Worm (Caenorhabditis elegans) whole organism, L2 larva: ENCODE data around the gene srw-101.
A peak's percentile ranks its signal among the peaks of the same experiment; 100 is the strongest.

Experiments used
- C34F6.9 ChIP-seq: fragments of 150-350 bp; optimal IDR thresholded peaks from 2 replicates; lab custom pipeline; 2014; ENCODE audit warnings: missing biosample characterization, missing genetic modification characterization
- F13H6.1 ChIP-seq: sonication (generic microtip); optimal IDR thresholded peaks from 2 replicates; lab custom pipeline; 2016; ENCODE audit warnings: missing genetic modification characterization, missing compliant biosample characterization
- R02D3.7 ChIP-seq: fragments of 150-350 bp; optimal IDR thresholded peaks from 2 replicates; lab custom pipeline; 2014; ENCODE audit warnings: missing biosample characterization, missing genetic modification characterization
- ZK546.5 ChIP-seq: sonication (generic microtip); optimal IDR thresholded peaks from 2 replicates; lab custom pipeline; 2017; ENCODE audit warnings: missing biosample characterization, missing genetic modification characterization
- alr-1 ChIP-seq: fragments of 150-350 bp; optimal IDR thresholded peaks from 2 replicates; lab custom pipeline; 2014; ENCODE audit warnings: missing biosample characterization, missing genetic modification characterization
- aly-2 ChIP-seq: fragments of 150-350 bp; optimal IDR thresholded peaks from 2 replicates; lab custom pipeline; 2014; ENCODE audit warnings: missing biosample characterization, missing genetic modification characterization
- blmp-1 ChIP-seq: sonication (generic microtip); optimal IDR thresholded peaks from 2 replicates; lab custom pipeline; 2017; ENCODE audit warnings: missing genetic modification characterization, mild to moderate bottlenecking, missing compliant biosample characterization, antibody characterized with exemption, moderate library complexity; ENCODE audit not compliant: insufficient read depth
- ceh-16 ChIP-seq: fragments of 150-350 bp; optimal IDR thresholded peaks from 2 replicates; lab custom pipeline; 2014; ENCODE audit warnings: missing biosample characterization, missing genetic modification characterization
- ceh-82 ChIP-seq: fragments of 150-350 bp; optimal IDR thresholded peaks from 2 replicates; lab custom pipeline; 2014; ENCODE audit warnings: missing biosample characterization, missing genetic modification characterization
- crh-2 ChIP-seq: sonication (generic microtip); optimal IDR thresholded peaks from 2 replicates; lab custom pipeline; 2017; ENCODE audit warnings: missing biosample characterization, missing genetic modification characterization
- dmd-4 ChIP-seq: sonication (generic microtip); optimal IDR thresholded peaks from 2 replicates; lab custom pipeline; 2017; ENCODE audit warnings: missing biosample characterization, missing genetic modification characterization
- egl-27 ChIP-seq: sonication (generic microtip); optimal IDR thresholded peaks from 3 replicates; lab custom pipeline; 2017; ENCODE audit warnings: missing biosample characterization, missing genetic modification reagents, missing genetic modification characterization
- elt-1 ChIP-seq: fragments of 150-350 bp; optimal IDR thresholded peaks from 2 replicates; lab custom pipeline; 2014; ENCODE audit warnings: missing biosample characterization, missing genetic modification characterization
- fos-1 ChIP-seq: fragments of 150-350 bp; optimal IDR thresholded peaks from 2 replicates; lab custom pipeline; 2014; ENCODE audit warnings: missing biosample characterization, missing genetic modification characterization
- gmeb-1 ChIP-seq: fragments of 150-350 bp; optimal IDR thresholded peaks from 2 replicates; lab custom pipeline; 2014; ENCODE audit warnings: missing biosample characterization, missing genetic modification characterization
- lin-11 ChIP-seq: fragments of 150-350 bp; sonication (generic microtip); optimal IDR thresholded peaks from 2 replicates; lab custom pipeline; 2014; ENCODE audit warnings: missing biosample characterization, missing genetic modification characterization, inconsistent platforms, mixed read lengths
- lin-39 ChIP-seq: fragments of 150-350 bp; optimal IDR thresholded peaks from 2 replicates; lab custom pipeline; 2014; ENCODE audit warnings: missing biosample characterization, missing genetic modification reagents, missing genetic modification characterization
- lsy-2 ChIP-seq, 2 experiments: fragments of 150-350 bp in 1 of 2; sonication (generic microtip) in 1 of 2; optimal IDR thresholded peaks; 2 replicates each; lab custom pipeline; 2014 to 2017; ENCODE audit warnings: missing biosample characterization in 2 of 2, missing genetic modification characterization in 2 of 2
- mab-5 ChIP-seq: fragments of 150-350 bp; optimal IDR thresholded peaks from 2 replicates; lab custom pipeline; 2014; ENCODE audit warnings: missing biosample characterization, missing genetic modification characterization
- mdl-1 ChIP-seq, 2 experiments: fragments of 150-350 bp in 1 of 2; sonication (generic microtip) in 1 of 2; optimal IDR thresholded peaks; 2 replicates each; lab custom pipeline; 2017; ENCODE audit warnings: missing biosample characterization in 2 of 2, missing genetic modification characterization in 2 of 2
- nhr-10 ChIP-seq: sonication (generic microtip); optimal IDR thresholded peaks from 2 replicates; lab custom pipeline; 2017; ENCODE audit warnings: missing biosample characterization, missing genetic modification characterization
- nhr-12 ChIP-seq: fragments of 150-350 bp; optimal IDR thresholded peaks from 2 replicates; lab custom pipeline; 2014; ENCODE audit warnings: missing biosample characterization, missing genetic modification characterization
- nhr-129 ChIP-seq: fragments of 150-350 bp; optimal IDR thresholded peaks from 2 replicates; lab custom pipeline; 2014; ENCODE audit warnings: missing biosample characterization, missing genetic modification characterization
- nhr-21 ChIP-seq: fragments of 150-350 bp; optimal IDR thresholded peaks from 2 replicates; lab custom pipeline; 2014; ENCODE audit warnings: missing biosample characterization, missing genetic modification characterization
- nhr-23 ChIP-seq: fragments of 150-350 bp; optimal IDR thresholded peaks from 2 replicates; lab custom pipeline; 2014; ENCODE audit warnings: missing biosample characterization, missing genetic modification reagents, missing genetic modification characterization
- nhr-237 ChIP-seq: fragments of 150-350 bp; optimal IDR thresholded peaks from 2 replicates; lab custom pipeline; 2014; ENCODE audit warnings: missing biosample characterization, missing genetic modification characterization
- nhr-25 ChIP-seq: fragments of 150-350 bp; sonication (generic microtip); optimal IDR thresholded peaks from 3 replicates; lab custom pipeline; 2014; ENCODE audit warnings: missing biosample characterization, missing genetic modification characterization
- nhr-6 ChIP-seq: fragments of 150-350 bp; optimal IDR thresholded peaks from 2 replicates; lab custom pipeline; 2014; ENCODE audit warnings: missing biosample characterization, missing genetic modification characterization
- peb-1 ChIP-seq: fragments of 150-350 bp; optimal IDR thresholded peaks from 2 replicates; lab custom pipeline; 2014; ENCODE audit warnings: missing biosample characterization, missing genetic modification characterization
- sem-4 ChIP-seq: fragments of 150-350 bp; optimal IDR thresholded peaks from 2 replicates; lab custom pipeline; 2014; ENCODE audit warnings: missing biosample characterization, missing genetic modification reagents, missing genetic modification characterization
- skn-1 ChIP-seq: sonication (generic microtip); optimal IDR thresholded peaks from 2 replicates; lab custom pipeline; 2017; ENCODE audit warnings: missing biosample characterization, missing genetic modification characterization
- sma-3 ChIP-seq: sonication (generic microtip); optimal IDR thresholded peaks from 2 replicates; lab custom pipeline; 2016; ENCODE audit warnings: missing genetic modification reagents, missing genetic modification characterization, missing compliant biosample characterization
- sma-9 ChIP-seq, 2 experiments: fragments of 150-350 bp in 1 of 2; sonication (generic microtip) in 1 of 2; optimal IDR thresholded peaks; 2 replicates each; lab custom pipeline; 2014 to 2016; ENCODE audit warnings: missing genetic modification characterization in 2 of 2, mild to moderate bottlenecking in 1 of 2, missing biosample characterization in 1 of 2, missing compliant biosample characterization in 1 of 2, missing genetic modification reagents in 1 of 2, moderate library complexity in 1 of 2
- snpc-4 ChIP-seq: fragments of 150-350 bp; optimal IDR thresholded peaks from 2 replicates; lab custom pipeline; 2014; ENCODE audit warnings: missing biosample characterization, missing genetic modification characterization
- unc-39 ChIP-seq: fragments of 150-350 bp; optimal IDR thresholded peaks from 2 replicates; lab custom pipeline; 2014; ENCODE audit warnings: missing biosample characterization, missing genetic modification characterization
- unc-62 ChIP-seq: fragments of 150-350 bp; optimal IDR thresholded peaks from 2 replicates; lab custom pipeline; 2014; ENCODE audit warnings: missing biosample characterization, missing genetic modification reagents, missing genetic modification characterization
- zag-1 ChIP-seq: fragments of 150-350 bp; optimal IDR thresholded peaks from 2 replicates; lab custom pipeline; 2014; ENCODE audit warnings: missing biosample characterization, missing genetic modification characterization
- ztf-1 ChIP-seq: fragments of 200-800 bp; sonication (Bioruptor generic); conservative IDR thresholded peaks from 2 replicates; pipeline ENCODE4 v1.3.6; 2022; ENCODE audit warnings: missing genetic modification characterization, missing compliant biosample characterization
- ztf-11 ChIP-seq: sonication (generic microtip); optimal IDR thresholded peaks from 2 replicates; lab custom pipeline; 2017; ENCODE audit warnings: missing biosample characterization, missing genetic modification characterization

srw-101 gene

ce11 chrV:1725353-1725752, 3.3 kb downstream of the srw-101 start, which contains the start of gene sri-27:
sri-27 (plus strand) TSS chrV:1725653.
- TF ChIP-seq fos-1 (tag; lab: Kevin White, UChicago) (no peak), ztf-11 (tag; lab: Kevin White, UChicago) (no peak), alr-1 (tag; lab: Kevin White, UChicago) (no peak), nhr-10 (no peak), nhr-237 (tag; lab: Kevin White, UChicago) (no peak), unc-39 (tag; lab: Kevin White, UChicago) (no peak), F13H6.1 (tag; lab: Kevin White, UChicago) (no peak), blmp-1 (tag; lab: Kevin White, UChicago) (no peak), lin-39 (no peak), ZK546.5 (no peak)
- TF ChIP-seq, all 48 proteins: peak for 0

DNA sequence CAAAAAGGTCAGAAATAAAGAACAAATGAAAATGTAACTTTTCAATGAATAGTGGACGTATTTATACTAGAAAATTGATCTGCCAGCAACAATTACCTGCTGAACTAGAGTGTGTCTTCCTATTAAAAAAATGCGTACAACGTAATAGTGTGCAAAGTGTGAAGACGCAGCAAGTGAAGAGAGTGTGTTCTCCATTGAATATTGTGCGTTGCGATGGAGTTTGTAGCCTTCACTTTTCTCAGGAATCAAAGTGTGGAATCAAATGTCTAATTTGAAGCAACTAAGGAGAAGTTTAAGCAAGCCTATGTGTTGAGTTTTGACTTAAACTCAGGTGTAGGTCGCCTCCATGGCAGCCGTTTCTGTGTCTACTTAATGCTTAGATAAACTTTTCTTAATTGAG, 9.9 kb downstream of the srw-101 start, which contains the start of gene gst-21:
Gene gst-21, minus strand, starts transcription at position 101 of the 400 bp plus-strand sequence.
- no peak for TF ChIP-seq ceh-82
- TF ChIP-seq nhr-25: no peak
- TF ChIP-seq zag-1: no peak
- TF ChIP-seq mdl-1 (tag; optimal IDR thresholded peaks at IDR 0.05; lab: Kevin White, UChicago): no peak
- no peak for TF ChIP-seq sma-9 (GFP tag; optimal IDR thresholded peaks at IDR 0.05; lab: Kevin White, UChicago)
- no peak for TF ChIP-seq sma-9 (tag; optimal IDR thresholded peaks at IDR 0.05; lab: Kevin White, UChicago)
- TF ChIP-seq skn-1 (tag; lab: Kevin White, UChicago): no peak
- TF ChIP-seq crh-2 (tag; lab: Kevin White, UChicago): no peak
- no peak for TF ChIP-seq sma-3
- TF ChIP-seq unc-39 (tag; lab: Kevin White, UChicago): no peak

- TF ChIP-seq F13H6.1 (tag; lab: Kevin White, UChicago) (no peak), mdl-1 (tag; optimal IDR thresholded peaks at IDR 0.05; lab: Kevin White, UChicago) (no peak), peb-1 (no peak), nhr-25 (no peak), ceh-16 (no peak)
These were observed 12.5 kb downstream of the srw-101 start, which contains the start of gene str-160 for ce11 chrV:1734569-1734968. str-160 (plus strand) TSS chrV:1734869.

- TF ChIP-seq F13H6.1 (tag; lab: Kevin White, UChicago) (no peak), mab-5 (tag; lab: Kevin White, UChicago) (no peak), nhr-129 (no peak), zag-1 (no peak), nhr-23 (tag; lab: Kevin White, UChicago) (no peak), skn-1 (tag; lab: Kevin White, UChicago) (no peak), ztf-1 (GFP tag; lab: Robert Waterston, UW) (no peak), nhr-6 (no peak), sma-9 (GFP tag; optimal IDR thresholded peaks at IDR 0.05; lab: Kevin White, UChicago) (no peak), sma-9 (tag; optimal IDR thresholded peaks at IDR 0.05; lab: Kevin White, UChicago) (no peak)
- TF ChIP-seq, all 48 proteins: peak for 0
These were observed 19.0 kb downstream of the srw-101 start, which contains the start of gene srab-25 for ce11 chrV:1741074-1741473. srab-25 (minus strand) TSS chrV:1741174.

DNA sequence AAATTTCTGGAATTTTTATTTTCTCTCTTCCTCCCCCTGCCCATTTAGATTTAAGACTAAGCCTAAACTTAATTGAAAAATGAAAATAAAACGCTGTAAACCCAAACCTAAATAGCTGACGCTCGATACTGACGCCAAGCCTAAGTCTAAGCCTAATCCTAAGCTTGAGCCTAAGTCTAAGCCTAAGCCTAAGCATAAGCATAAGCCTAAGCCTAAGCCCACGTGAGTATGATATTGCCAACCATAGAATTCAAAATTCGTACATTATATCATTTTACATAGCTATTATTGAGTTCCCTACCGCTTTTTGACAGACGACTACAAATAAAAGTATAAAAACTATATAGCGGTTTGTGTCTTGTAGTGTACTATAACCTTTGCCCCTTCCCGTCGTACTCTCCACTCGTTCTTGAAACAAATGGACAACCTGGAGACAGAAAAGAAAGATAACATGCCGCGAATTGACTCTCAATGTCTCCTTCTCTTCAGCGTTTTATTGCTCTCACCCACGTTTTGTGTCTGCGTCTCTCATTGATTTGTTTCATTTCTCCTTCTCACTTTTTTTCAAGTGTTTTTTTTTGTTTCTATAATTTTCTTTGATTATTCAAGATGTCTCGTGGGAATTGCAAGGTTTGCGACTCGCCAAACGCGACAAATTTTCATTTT, 21.3 kb downstream of the srw-101 start, which contains the start of gene nhr-256:
Gene nhr-256, plus strand, starts transcription at position 567 of the 666 bp plus-strand sequence.
- peak; percentile 64 for TF ChIP-seq sma-3
- no peak for TF ChIP-seq ceh-16
- no peak for TF ChIP-seq alr-1 (tag; lab: Kevin White, UChicago)
- no peak for TF ChIP-seq zag-1
- TF ChIP-seq mdl-1 (tag; optimal IDR thresholded peaks at IDR 0.05; lab: Kevin White, UChicago): peak in 1 of 2 experiments; percentile 40
- no peak for TF ChIP-seq unc-62
- TF ChIP-seq sma-9 (GFP tag; optimal IDR thresholded peaks at IDR 0.05; lab: Kevin White, UChicago): peak; percentile 90
- TF ChIP-seq sma-9 (tag; optimal IDR thresholded peaks at IDR 0.05; lab: Kevin White, UChicago): no peak
- TF ChIP-seq C34F6.9 (tag; lab: Kevin White, UChicago): peak; percentile 73
- peak; percentile 87 for TF ChIP-seq fos-1 (tag; lab: Kevin White, UChicago)
- no peak for TF ChIP-seq R02D3.7 (tag; lab: Kevin White, UChicago)
- no peak for TF ChIP-seq lsy-2 (tag; optimal IDR thresholded peaks at IDR 0.05; lab: Kevin White, UChicago)
- TF ChIP-seq blmp-1 (tag; lab: Kevin White, UChicago): peak; percentile 84
- no peak for TF ChIP-seq ztf-1 (GFP tag; lab: Robert Waterston, UW)
- TF ChIP-seq nhr-21 (tag; lab: Kevin White, UChicago): no peak
- TF ChIP-seq nhr-12 (tag; lab: Kevin White, UChicago): no peak
- TF ChIP-seq elt-1 (tag; lab: Kevin White, UChicago): no peak
- TF ChIP-seq ztf-11 (tag; lab: Kevin White, UChicago): no peak
- no peak for TF ChIP-seq ceh-82
- no peak for TF ChIP-seq aly-2
- TF ChIP-seq skn-1 (tag; lab: Kevin White, UChicago): no peak
- no peak for TF ChIP-seq nhr-23 (tag; lab: Kevin White, UChicago)
- peak; percentile 64 for TF ChIP-seq gmeb-1 (tag; lab: Kevin White, UChicago)
- TF ChIP-seq nhr-10: no peak
- no peak for TF ChIP-seq lin-39
- TF ChIP-seq nhr-25: peak; percentile 69
- peak; percentile 22 for TF ChIP-seq sem-4 (tag; lab: Kevin White, UChicago)
- TF ChIP-seq dmd-4 (tag; lab: Kevin White, UChicago): no peak
- TF ChIP-seq crh-2 (tag; lab: Kevin White, UChicago): peak; percentile 78
- no peak for TF ChIP-seq unc-39 (tag; lab: Kevin White, UChicago)
- peak; percentile 18 for TF ChIP-seq snpc-4 (tag; lab: Kevin White, UChicago)
- no peak for TF ChIP-seq nhr-237 (tag; lab: Kevin White, UChicago)
- TF ChIP-seq nhr-6: peak; percentile 11
- TF ChIP-seq lin-11 (tag; lab: Kevin White, UChicago): no peak
- TF ChIP-seq egl-27: peak; percentile 52
